Fruit fly (Drosophila melanogaster): ENCODE measurements around the gene vir-1.

Gene vir-1

DNA sequence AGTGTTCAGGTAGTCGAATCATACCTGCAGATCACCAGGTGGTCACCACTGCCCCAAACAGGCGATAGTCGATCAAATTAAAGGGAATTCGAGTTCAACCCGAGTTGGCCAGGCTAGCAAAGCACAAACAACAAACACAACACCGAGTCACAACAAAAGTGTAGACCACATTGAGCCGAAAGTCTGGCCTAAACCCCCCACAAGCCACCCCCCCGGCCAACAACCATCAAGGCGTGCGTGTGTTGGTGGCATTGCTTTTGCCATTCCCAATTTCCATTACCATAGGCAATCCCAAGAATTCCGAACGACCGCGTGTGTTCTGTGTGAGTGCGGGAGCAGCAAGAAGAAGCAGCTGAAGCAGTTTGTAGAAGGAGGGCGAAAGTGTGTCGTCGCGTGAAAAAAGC lies 11.3 kb upstream of the vir-1 start, which contains the start of gene SC35:
SC35 (minus strand) TSS at position 131 of the 404 bp plus-strand sequence.
- no peak for TF ChIP-seq woc (GFP tag; optimal IDR thresholded peaks at IDR 0.05)
- TF ChIP-seq Myc (optimal IDR thresholded peaks at IDR 0.05) = peak; percentile 52
- TF ChIP-seq Hr83 (GFP tag; optimal IDR thresholded peaks at IDR 0.05; ENCODE audit: poor library complexity, severe bottlenecking) = peak; percentile 60
- no peak for TF ChIP-seq Rel (GFP tag; optimal IDR thresholded peaks at IDR 0.05)
- TF ChIP-seq Rel (tag; optimal IDR thresholded peaks at IDR 0.05) = peak; percentile 91
- peak; percentile 19 to 43 for TF ChIP-seq dl (GFP tag; optimal IDR thresholded peaks at IDR 0.05; ENCODE audit: insufficient read depth in 1 of 2, partially characterized antibody in 2 of 2)
- TF ChIP-seq Dif (GFP tag; optimal IDR thresholded peaks at IDR 0.05; ENCODE audit: partially characterized antibody) = peak; percentile 2
- TF ChIP-seq psq (GFP tag; optimal IDR thresholded peaks at IDR 0.05) = peak; percentile 37
- TF ChIP-seq Vsx2 (GFP tag; optimal IDR thresholded peaks at IDR 0.05; ENCODE audit: partially characterized antibody) = no peak
- peak; percentile 4 for TF ChIP-seq jim (GFP tag; optimal IDR thresholded peaks at IDR 0.05)

DNA sequence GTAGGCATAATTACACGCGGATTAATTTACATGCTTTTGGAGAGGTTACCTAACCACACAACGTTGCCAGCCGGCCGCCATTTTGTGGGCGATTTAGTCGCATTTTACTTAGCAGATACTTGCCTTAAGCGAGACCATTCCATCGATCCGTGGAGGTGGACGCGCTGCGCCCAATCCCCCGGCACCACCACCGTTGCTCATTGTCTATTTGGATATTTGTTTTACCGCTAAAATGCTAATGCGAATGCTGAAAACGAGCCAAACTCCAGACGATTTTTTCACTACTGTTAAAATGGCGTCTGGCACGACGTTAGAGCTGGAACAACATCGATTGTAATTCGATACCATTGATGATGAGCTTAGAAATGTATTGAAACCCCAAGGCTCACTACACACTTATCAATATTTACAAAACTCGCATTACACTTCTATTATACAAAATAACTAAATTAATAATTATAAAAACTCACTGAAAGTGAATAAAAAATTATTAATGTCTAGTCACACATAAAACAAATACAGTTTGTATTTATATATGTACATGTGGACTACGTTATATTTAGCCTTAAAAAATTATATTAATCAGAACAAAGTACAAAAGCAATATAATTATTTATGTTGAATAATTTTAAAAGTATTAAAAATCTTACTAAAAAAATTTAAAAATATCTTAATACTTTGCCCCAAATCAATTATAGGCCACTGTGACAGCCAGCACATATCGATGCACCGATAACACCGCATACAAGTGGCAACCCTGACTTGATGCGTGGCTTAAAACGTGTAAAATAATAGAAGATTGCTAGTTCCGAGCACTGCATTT lies 10.7 kb upstream of the vir-1 start, which contains the start of gene eRF3:
eRF3 (plus strand) TSS at position 741 of the 823 bp plus-strand sequence.
- TF ChIP-seq fru (GFP tag; optimal IDR thresholded peaks at IDR 0.05) (peak; percentile 34), CG9705 (GFP tag; optimal IDR thresholded peaks at IDR 0.05) (peak; percentile 17), br (GFP tag; optimal IDR thresholded peaks at IDR 0.05) (no peak), Dif (GFP tag; optimal IDR thresholded peaks at IDR 0.05; ENCODE audit: partially characterized antibody) (peak; percentile 92), jim (GFP tag; optimal IDR thresholded peaks at IDR 0.05) (no peak), Rel (GFP tag; optimal IDR thresholded peaks at IDR 0.05) (no peak), Rel (tag; optimal IDR thresholded peaks at IDR 0.05) (no peak), HLH106 (tag; optimal IDR thresholded peaks at IDR 0.05) (peak; percentile 84), h (GFP tag; optimal IDR thresholded peaks at IDR 0.05) (peak; percentile 61), ey (GFP tag; optimal IDR thresholded peaks at IDR 0.05) (peak; percentile 19), foxo (GFP tag; optimal IDR thresholded peaks at IDR 0.05) (peak in 1 of 2 experiments; percentile 67), sv (GFP tag; optimal IDR thresholded peaks at IDR 0.05) (peak; percentile 59), Sp1 (GFP tag; optimal IDR thresholded peaks at IDR 0.05) (peak; percentile 75), rgr (GFP tag; optimal IDR thresholded peaks at IDR 0.05) (peak; percentile 63), OdsH (GFP tag; optimal IDR thresholded peaks at IDR 0.05) (peak; percentile 68), Hr83 (GFP tag; optimal IDR thresholded peaks at IDR 0.05; ENCODE audit: poor library complexity, severe bottlenecking) (peak; percentile 16), woc (GFP tag; optimal IDR thresholded peaks at IDR 0.05) (peak; percentile 30), psq (GFP tag; optimal IDR thresholded peaks at IDR 0.05) (peak; percentile 59), Hnf4 (GFP tag; optimal IDR thresholded peaks at IDR 0.05) (peak; percentile 65), dl (GFP tag; optimal IDR thresholded peaks at IDR 0.05; ENCODE audit: insufficient read depth in 1 of 2, partially characterized antibody in 2 of 2) (peak; percentile 4 to 67), GATAd (GFP tag; optimal IDR thresholded peaks at IDR 0.05) (no peak), Jra (GFP tag; optimal IDR thresholded peaks at IDR 0.05) (peak; percentile 51)

DNA sequence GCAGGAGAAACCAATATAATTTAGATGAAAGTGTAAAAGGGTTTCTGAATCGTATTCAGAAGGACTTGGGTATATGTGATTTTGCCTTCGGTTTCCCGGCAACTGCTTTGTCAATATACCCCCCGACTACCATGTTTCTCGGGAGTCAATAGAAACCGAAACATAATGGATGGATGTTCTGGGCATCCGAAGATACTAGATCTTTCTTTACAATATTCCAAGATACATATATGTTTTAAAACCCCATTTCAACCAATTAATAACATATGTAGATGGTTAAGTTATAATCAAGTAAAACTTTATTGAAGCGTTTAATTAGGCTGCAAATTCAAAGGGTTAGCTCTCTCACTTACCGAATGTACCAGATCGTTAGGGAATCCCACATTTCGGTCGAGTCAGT lies 7.6 kb upstream of the vir-1 start, which contains the start of gene CG5435:
CG5435 (minus strand) TSS at position 101 of the 400 bp plus-strand sequence.
- TF ChIP-seq CrebA (GFP tag; optimal IDR thresholded peaks at IDR 0.05; ENCODE audit: borderline replicate concordance) (no peak), Dif (GFP tag; optimal IDR thresholded peaks at IDR 0.05; ENCODE audit: partially characterized antibody) (no peak), Dfd (GFP tag; optimal IDR thresholded peaks at IDR 0.05) (no peak), Myc (optimal IDR thresholded peaks at IDR 0.05) (no peak), N (GFP tag; optimal IDR thresholded peaks at IDR 0.05) (no peak), Abd-B (GFP tag; optimal IDR thresholded peaks at IDR 0.05) (no peak), Rel (GFP tag; optimal IDR thresholded peaks at IDR 0.05) (no peak), Rel (tag; optimal IDR thresholded peaks at IDR 0.05) (no peak), woc (GFP tag; optimal IDR thresholded peaks at IDR 0.05) (no peak), jim (GFP tag; optimal IDR thresholded peaks at IDR 0.05) (no peak), dmrt93B (GFP tag; optimal IDR thresholded peaks at IDR 0.05) (no peak), foxo (GFP tag; optimal IDR thresholded peaks at IDR 0.05) (no peak), sage (GFP tag; optimal IDR thresholded peaks at IDR 0.05) (no peak), HLH106 (tag; optimal IDR thresholded peaks at IDR 0.05) (no peak), usp (GFP tag; optimal IDR thresholded peaks at IDR 0.05) (no peak), sv (GFP tag; optimal IDR thresholded peaks at IDR 0.05) (no peak)

Data from whole organism, wandering third instar larva.